Worm (Caenorhabditis elegans): ENCODE data around the gene Y42A5A.1.

The Y42A5A.1 gene

ce11 chrV:11098599-11098998 lies 10.9 kb downstream of the Y42A5A.1 start, which contains the start of gene cdkl-1:
Gene cdkl-1 (plus strand): TSS chrV:11098899.
- TF ChIP-seq D1046.2 (GFP tag; IDR thresholded peaks at IDR 0.05) (no peak), nhr-11 (tag; optimal IDR thresholded peaks at IDR 0.05) (no peak), hlh-30 (tag; optimal IDR thresholded peaks at IDR 0.05; ENCODE audit: insufficient read depth) (no peak), php-3 (GFP tag; IDR thresholded peaks at IDR 0.05) (no peak), ztf-11 (tag; optimal IDR thresholded peaks at IDR 0.05) (no peak), mes-2 (tag; optimal IDR thresholded peaks at IDR 0.05; ENCODE audit: poor library complexity, severe bottlenecking) (no peak), daf-16 (GFP tag; optimal IDR thresholded peaks at IDR 0.05) (no peak), daf-16 (tag; optimal IDR thresholded peaks at IDR 0.05) (no peak), F37D6.2 (tag; optimal IDR thresholded peaks at IDR 0.05) (no peak), mxl-2 (GFP tag; conservative IDR thresholded peaks at IDR 0.05) (no peak), lin-13 (GFP tag; optimal IDR thresholded peaks at IDR 0.05) (no peak), dpl-1 (GFP tag; optimal IDR thresholded peaks at IDR 0.05) (no peak), zfp-2 (tag; optimal IDR thresholded peaks at IDR 0.05) (no peak)

ce11 chrV:11104408-11104807 lies 16.7 kb downstream of the Y42A5A.1 start:
- no peak for TF ChIP-seq Y105C5A.15 (GFP tag; IDR thresholded peaks at IDR 0.05)
- peak in 1 of 2 experiments; percentile 90 for TF ChIP-seq unc-62 (GFP tag; optimal IDR thresholded peaks at IDR 0.05 in 1 of 2)
- TF ChIP-seq unc-62 (tag; optimal IDR thresholded peaks at IDR 0.05) = no peak

- TF ChIP-seq aha-1 (tag) = peak; percentile 58
These were observed 21.9 kb downstream of the Y42A5A.1 start, which contains the start of gene Y42A5A.5 for ce11 chrV:11109647-11110046. Gene Y42A5A.5 (minus strand): TSS chrV:11109747.

ce11 chrV:11113041-11113574 lies 25.4 kb downstream of the Y42A5A.1 start, which contains the start of gene erfa-3:
Gene erfa-3 (minus strand): TSS chrV:11113091.
- TF ChIP-seq saeg-2 (GFP tag; IDR thresholded peaks at IDR 0.05) (no peak), fos-1 (tag; optimal IDR thresholded peaks at IDR 0.05) (no peak), pqm-1 (tag; optimal IDR thresholded peaks at IDR 0.05) (no peak), hlh-11 (tag; optimal IDR thresholded peaks at IDR 0.05) (peak; percentile 53), spr-1 (tag; optimal IDR thresholded peaks at IDR 0.05) (peak; percentile 43), nhr-237 (tag; optimal IDR thresholded peaks at IDR 0.05) (no peak), hmg-1.1 (GFP tag; IDR thresholded peaks at IDR 0.05) (peak; percentile 70), tra-1 (GFP tag; IDR thresholded peaks at IDR 0.05) (no peak), daf-16 (GFP tag; optimal IDR thresholded peaks at IDR 0.05) (peak in 1 of 2 experiments; percentile 24), daf-16 (tag; optimal IDR thresholded peaks at IDR 0.05) (peak; percentile 64), hif-1 (tag; optimal IDR thresholded peaks at IDR 0.05) (peak in 1 of 2 experiments; percentile 56), dpl-1 (GFP tag; optimal IDR thresholded peaks at IDR 0.05) (peak; percentile 71), nhr-77 (tag; optimal IDR thresholded peaks at IDR 0.05) (no peak), lin-1 (GFP tag; IDR thresholded peaks at IDR 0.05) (no peak), mxl-3 (GFP tag; optimal IDR thresholded peaks at IDR 0.05) (peak; percentile 49), snpc-4 (tag; optimal IDR thresholded peaks at IDR 0.05) (no peak), nhr-11 (tag; optimal IDR thresholded peaks at IDR 0.05) (no peak), F49E8.2 (tag; optimal IDR thresholded peaks at IDR 0.05; ENCODE audit: borderline replicate concordance) (no peak), pha-4 (GFP tag; IDR thresholded peaks at IDR 0.05) (peak; percentile 36; the same call in 1 of the 2 replicates), pha-4 (tag; optimal IDR thresholded peaks at IDR 0.05) (no peak), mdt-29 (GFP tag; IDR thresholded peaks at IDR 0.05) (no peak), ztf-11 (tag; optimal IDR thresholded peaks at IDR 0.05) (no peak), nhr-28 (tag; optimal IDR thresholded peaks at IDR 0.05) (peak; percentile 48), nhr-6 (tag; optimal IDR thresholded peaks at IDR 0.05) (peak; percentile 31), T26A8.4 (GFP tag; IDR thresholded peaks at IDR 0.05) (peak; percentile 61; the same call in 1 of the 2 replicates), spr-3 (GFP tag; optimal IDR thresholded peaks at IDR 0.05) (no peak), mep-1 (tag; optimal IDR thresholded peaks at IDR 0.05) (peak; percentile 72), dmd-9 (GFP tag; IDR thresholded peaks at IDR 0.05) (no peak), arid-1 (GFP tag; conservative IDR thresholded peaks at IDR 0.05) (0 out of 2 replicates have a peak, but pooled peaks have one; percentile 13), unc-130 (GFP tag; optimal IDR thresholded peaks at IDR 0.05) (peak; percentile 75), php-3 (GFP tag; IDR thresholded peaks at IDR 0.05) (peak; percentile 43; the same call in 1 of the 2 replicates), Y48G9A.11 (GFP tag; IDR thresholded peaks at IDR 0.05) (no peak), lim-7 (GFP tag; IDR thresholded peaks at IDR 0.05) (0 out of 2 replicates have a peak, but pooled peaks have one; percentile 50), ztf-7 (tag; optimal IDR thresholded peaks at IDR 0.05) (peak; percentile 58), T20F7.1 (GFP tag; optimal IDR thresholded peaks at IDR 0.05) (no peak)
